Worm (Caenorhabditis elegans): ENCODE measurements around the gene F41B4.2.
"Not testable (repeated sequence)": the region's sequence is repeated elsewhere in the genome, so short reads cannot be mapped to it uniquely, and the experiment has no call there.

F41B4.2 gene

DNA sequence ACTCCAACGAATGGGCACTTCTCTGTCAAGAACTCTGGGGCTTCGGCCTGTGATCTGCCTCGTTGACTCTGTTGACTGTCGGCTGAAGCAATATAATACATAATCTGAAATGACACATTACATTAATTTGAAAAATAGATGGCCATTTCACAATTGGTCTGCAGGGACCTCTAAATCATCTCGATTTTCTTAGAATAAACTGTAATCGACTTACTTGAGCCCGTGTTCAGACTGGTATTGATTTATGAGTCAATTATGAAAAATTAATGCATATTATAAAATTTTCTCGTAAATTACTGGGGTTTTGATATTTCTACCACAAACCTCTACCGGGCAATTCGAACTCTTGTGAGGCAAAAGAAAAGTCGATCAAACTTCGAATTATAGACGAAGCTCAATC, 33.6 kb upstream of the F41B4.2 start, which contains the start of gene C53B7.6:
Gene C53B7.6, minus strand, starts transcription at position 101 of the 400 bp plus-strand sequence.
- not testable (repeated sequence) for TF ChIP-seq fkh-6, dve-1, nfya-1 (tag; optimal IDR thresholded peaks at IDR 0.05)

DNA sequence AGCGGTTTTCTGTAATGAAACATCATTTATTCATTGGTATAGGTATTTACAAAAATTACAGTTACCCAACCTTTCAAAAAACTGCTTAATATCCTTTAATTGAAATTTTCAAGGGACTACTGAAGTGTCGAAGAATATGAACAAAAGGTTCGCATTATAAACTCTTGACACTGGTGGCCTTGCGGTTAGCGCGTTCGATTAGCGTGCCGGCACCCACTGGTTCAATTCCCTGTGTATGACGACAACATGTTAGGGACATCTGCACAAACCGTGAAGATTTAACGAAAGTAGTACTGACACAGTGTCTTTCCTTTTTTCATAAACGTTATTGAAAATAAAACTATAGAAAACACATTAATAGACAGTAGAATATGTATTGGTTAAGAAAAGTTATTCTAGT, 32.6 kb upstream of the F41B4.2 start:
- TF ChIP-seq nhr-232 (tag; optimal IDR thresholded peaks at IDR 0.05) (no peak), gmeb-2 (tag; optimal IDR thresholded peaks at IDR 0.05) (peak; percentile 47), che-1 (tag; optimal IDR thresholded peaks at IDR 0.05) (peak; percentile 32), ceh-14 (tag; optimal IDR thresholded peaks at IDR 0.05) (no peak), tbx-2 (tag; optimal IDR thresholded peaks at IDR 0.05) (peak; percentile 17), syd-9 (tag; optimal IDR thresholded peaks at IDR 0.05) (no peak), K09A11.1 (tag; optimal IDR thresholded peaks at IDR 0.05; ENCODE audit: insufficient read depth) (no peak), madf-2 (tag; optimal IDR thresholded peaks at IDR 0.05) (no peak), lim-6 (tag; optimal IDR thresholded peaks at IDR 0.05) (no peak), unc-55 (GFP tag; optimal IDR thresholded peaks at IDR 0.05) (no peak), fkh-6 (tag; optimal IDR thresholded peaks at IDR 0.05) (no peak), pha-2 (tag; optimal IDR thresholded peaks at IDR 0.05) (no peak), ceh-45 (GFP tag; IDR thresholded peaks at IDR 0.05) (0 out of 2 replicates have a peak, but pooled peaks have one; percentile 15), F13H6.1 (tag; optimal IDR thresholded peaks at IDR 0.05) (no peak), ceh-18 (tag; optimal IDR thresholded peaks at IDR 0.05) (peak; percentile 5), K02D7.2 (tag; optimal IDR thresholded peaks at IDR 0.05) (no peak), ceh-24 (tag; optimal IDR thresholded peaks at IDR 0.05) (no peak), odd-2 (tag; optimal IDR thresholded peaks at IDR 0.05) (no peak), unc-42 (tag; optimal IDR thresholded peaks at IDR 0.05) (no peak), unc-3 (GFP tag; conservative IDR thresholded peaks at IDR 0.05) (no peak), unc-3 (tag; optimal IDR thresholded peaks at IDR 0.05) (no peak), lin-11 (tag; optimal IDR thresholded peaks at IDR 0.05) (no peak), rnt-1 (tag; optimal IDR thresholded peaks at IDR 0.05) (peak; percentile 39), tbx-7 (tag; optimal IDR thresholded peaks at IDR 0.05) (no peak), ceh-48 (tag; optimal IDR thresholded peaks at IDR 0.05) (no peak), ahr-1 (tag; optimal IDR thresholded peaks at IDR 0.05) (no peak), ref-2 (tag; optimal IDR thresholded peaks at IDR 0.05) (peak; percentile 32), T23F11.4 (GFP tag; optimal IDR thresholded peaks at IDR 0.05) (no peak), ets-4 (tag; optimal IDR thresholded peaks at IDR 0.05) (no peak), elt-4 (tag; optimal IDR thresholded peaks at IDR 0.05) (no peak), ceh-31 (tag; optimal IDR thresholded peaks at IDR 0.05) (no peak), sox-4 (tag; optimal IDR thresholded peaks at IDR 0.05) (no peak), ttx-3 (tag; optimal IDR thresholded peaks at IDR 0.05) (no peak), ceh-34 (tag; optimal IDR thresholded peaks at IDR 0.05) (no peak), hlh-6 (tag; optimal IDR thresholded peaks at IDR 0.05) (peak; percentile 31), pag-3 (tag; optimal IDR thresholded peaks at IDR 0.05; ENCODE audit: borderline replicate concordance) (no peak), ceh-19 (GFP tag; optimal IDR thresholded peaks at IDR 0.05) (no peak), hlh-8 (tag; optimal IDR thresholded peaks at IDR 0.05) (no peak), zip-5 (tag; optimal IDR thresholded peaks at IDR 0.05) (no peak), sox-2 (GFP tag; IDR thresholded peaks at IDR 0.05) (peak; percentile 31; the same call in 1 of the 2 replicates), hlh-13 (GFP tag; optimal IDR thresholded peaks at IDR 0.05) (no peak), fax-1 (tag; optimal IDR thresholded peaks at IDR 0.05) (no peak), dve-1 (tag; optimal IDR thresholded peaks at IDR 0.05) (no peak), fkh-10 (GFP tag; optimal IDR thresholded peaks at IDR 0.05) (no peak), nfya-1 (tag; optimal IDR thresholded peaks at IDR 0.05) (no peak), ceh-30 (tag; optimal IDR thresholded peaks at IDR 0.05) (no peak), pros-1 (tag; optimal IDR thresholded peaks at IDR 0.05) (no peak), npax-4 (tag; optimal IDR thresholded peaks at IDR 0.05) (peak; percentile 11), ceh-2 (tag; optimal IDR thresholded peaks at IDR 0.05) (no peak), pax-1 (tag; optimal IDR thresholded peaks at IDR 0.05) (no peak), ceh-6 (GFP tag; optimal IDR thresholded peaks at IDR 0.05) (peak; percentile 57)

Data from whole organism, late embryonic.